Fruit fly (Drosophila melanogaster): ENCODE data around the gene CG32987.

Gene CG32987

dm6 chr2L:8860767-8861166, 2.8 kb upstream of the CG32987 start (continued):
- TF ChIP-seq CG10274 (GFP tag; optimal IDR thresholded peaks at IDR 0.05) (peak; percentile 29), tup (GFP tag; optimal IDR thresholded peaks at IDR 0.05) (peak; percentile 15), luna (GFP tag; optimal IDR thresholded peaks at IDR 0.05) (no peak), CG2116 (GFP tag; optimal IDR thresholded peaks at IDR 0.05) (no peak), CG14710 (tag; optimal IDR thresholded peaks at IDR 0.05) (peak; percentile 79), CG18764 (GFP tag; optimal IDR thresholded peaks at IDR 0.05) (peak; percentile 58), pb (GFP tag; optimal IDR thresholded peaks at IDR 0.05) (peak; percentile 9), CG18476 (GFP tag; optimal IDR thresholded peaks at IDR 0.05) (peak; percentile 46), pita (GFP tag; optimal IDR thresholded peaks at IDR 0.05) (no peak), dmrt99B (tag; optimal IDR thresholded peaks at IDR 0.05) (peak; percentile 78), CG6654 (GFP tag; optimal IDR thresholded peaks at IDR 0.05) (peak; percentile 53), psq (GFP tag; optimal IDR thresholded peaks at IDR 0.05) (no peak), CG9437 (GFP tag; optimal IDR thresholded peaks at IDR 0.05) (peak; percentile 20), ash1 (GFP tag; optimal IDR thresholded peaks at IDR 0.05) (no peak), kah (GFP tag; optimal IDR thresholded peaks at IDR 0.05) (peak; percentile 12), nerfin-2 (GFP tag; IDR thresholded peaks at IDR 0.05; ENCODE audit: partially characterized antibody) (no peak), mam (GFP tag; optimal IDR thresholded peaks at IDR 0.05) (peak; percentile 15), CG4282 (GFP tag; optimal IDR thresholded peaks at IDR 0.05) (no peak), MBD-R2 (GFP tag; IDR thresholded peaks at IDR 0.05) (peak; percentile 35; the same call in 1 of the 2 replicates), vnd (GFP tag; IDR thresholded peaks at IDR 0.05; ENCODE audit: partially characterized antibody) (no peak), CG12391 (tag; optimal IDR thresholded peaks at IDR 0.05) (peak; percentile 65), Hr39 (optimal IDR thresholded peaks at IDR 0.05) (no peak), CG34376 (GFP tag; optimal IDR thresholded peaks at IDR 0.05) (no peak), en (GFP tag; optimal IDR thresholded peaks at IDR 0.05) (peak; percentile 38), unpg (GFP tag; optimal IDR thresholded peaks at IDR 0.05) (peak; percentile 65), Doc2 (GFP tag; IDR thresholded peaks at IDR 0.05) (no peak), Stat92E (GFP tag; optimal IDR thresholded peaks at IDR 0.05) (peak in 1 of 3 experiments; percentile 40), CG31224 (GFP tag; IDR thresholded peaks at IDR 0.05) (0 out of 2 replicates have a peak, but pooled peaks have one; percentile 45), slp2 (GFP tag; optimal IDR thresholded peaks at IDR 0.05) (no peak), stc (GFP tag; IDR thresholded peaks at IDR 0.05) (peak; percentile 73; the same call in 1 of the 2 replicates), Eip74EF (GFP tag; optimal IDR thresholded peaks at IDR 0.05) (peak in 1 of 2 experiments; percentile 62), phol (tag; optimal IDR thresholded peaks at IDR 0.05) (peak; percentile 84), crp (GFP tag; optimal IDR thresholded peaks at IDR 0.05) (no peak), her (GFP tag; optimal IDR thresholded peaks at IDR 0.05) (no peak), zen2 (GFP tag; IDR thresholded peaks at IDR 0.05; ENCODE audit: partially characterized antibody) (no peak), grn (GFP tag; optimal IDR thresholded peaks at IDR 0.05) (no peak), nom (GFP tag; optimal IDR thresholded peaks at IDR 0.05) (no peak), ind (GFP tag; optimal IDR thresholded peaks at IDR 0.05) (peak; percentile 67), Hsf (GFP tag; optimal IDR thresholded peaks at IDR 0.05) (peak; percentile 28), gce (GFP tag; IDR thresholded peaks at IDR 0.05) (peak; percentile 69; the same call in 2 of the 3 replicates), CG30431 (GFP tag; optimal IDR thresholded peaks at IDR 0.05) (peak; percentile 42), btn (GFP tag; optimal IDR thresholded peaks at IDR 0.05) (no peak), CG2129 (GFP tag; IDR thresholded peaks at IDR 0.05; ENCODE audit: partially characterized antibody) (no peak), YL-1 (GFP tag; optimal IDR thresholded peaks at IDR 0.05) (no peak), CG11696 (GFP tag; IDR thresholded peaks at IDR 0.05) (0 out of 2 replicates have a peak, but pooled peaks have one; percentile 22), Nf-YA (GFP tag; IDR thresholded peaks at IDR 0.05) (peak; percentile 46; the same call in 1 of the 2 replicates), ase (GFP tag; IDR thresholded peaks at IDR 0.05) (0 out of 3 replicates have a peak, but pooled peaks have one; percentile 62), CG5953 (GFP tag; IDR thresholded peaks at IDR 0.05) (peak; percentile 27; the same call in 1 of the 2 replicates), HmgD (GFP tag; optimal IDR thresholded peaks at IDR 0.05) (no peak), CG12659 (GFP tag; optimal IDR thresholded peaks at IDR 0.05) (peak; percentile 35)

Data from whole organism, embryonic.